Worm (Caenorhabditis elegans) whole organism, L1 larva: ENCODE measurements around the gene clec-182.

Experiments
- C34B4.2 ChIP-seq: sonication (generic microtip); optimal IDR thresholded peaks from 2 replicates; lab custom pipeline; 2017; ENCODE audit warnings: mild to moderate bottlenecking, missing genetic modification characterization, missing compliant biosample characterization
- ama-1 ChIP-seq: fragments of 150-350 bp; optimal IDR thresholded peaks from 2 replicates; lab custom pipeline; 2014
- blmp-1 ChIP-seq: fragments of 150-350 bp; optimal IDR thresholded peaks from 2 replicates; lab custom pipeline; 2014; ENCODE audit warnings: missing biosample characterization, missing genetic modification characterization
- ceh-63 ChIP-seq: fragments of 200-800 bp; sonication (Bioruptor generic); optimal IDR thresholded peaks from 2 replicates; lab custom pipeline; 2018; ENCODE audit warnings: mild to moderate bottlenecking, missing genetic modification characterization, missing compliant biosample characterization
- ceh-82 ChIP-seq, 3 experiments: fragments of 150-350 bp in 1 of 3; sonication (generic microtip) in 2 of 3; optimal IDR thresholded peaks; 2 replicates each; lab custom pipeline; 2014 to 2017; ENCODE audit warnings: missing biosample characterization in 3 of 3, missing genetic modification characterization in 3 of 3
- ceh-88 ChIP-seq: fragments of 200-800 bp; sonication (Bioruptor generic); IDR thresholded peaks from 2 replicates; pipeline ENCODE4 v1.3.6; 2022; ENCODE audit warnings: missing genetic modification characterization, missing compliant biosample characterization
- ceh-90 ChIP-seq: sonication (generic microtip); optimal IDR thresholded peaks from 2 replicates; lab custom pipeline; 2016; ENCODE audit warnings: missing genetic modification characterization, missing compliant biosample characterization
- efl-3 ChIP-seq: fragments of 200-800 bp; sonication (Bioruptor generic); optimal IDR thresholded peaks from 2 replicates; lab custom pipeline; 2018; ENCODE audit warnings: mild to moderate bottlenecking, missing genetic modification characterization, missing compliant biosample characterization
- elt-3 ChIP-seq, 6 experiments: fragments of 150-350 bp in 1 of 6; sonication (generic microtip); optimal IDR thresholded peaks; 2 replicates each; lab custom pipeline; 2017 to 2018; ENCODE audit warnings: missing biosample characterization in 6 of 6, missing genetic modification characterization in 6 of 6, inconsistent platforms in 1 of 6
- fkh-10 ChIP-seq: sonication (generic microtip); optimal IDR thresholded peaks from 2 replicates; lab custom pipeline; 2017; ENCODE audit warnings: missing biosample characterization, missing genetic modification reagents, missing genetic modification characterization
- fkh-4 ChIP-seq: sonication (generic microtip); optimal IDR thresholded peaks from 2 replicates; lab custom pipeline; 2016; ENCODE audit warnings: missing compliant biosample characterization, missing genetic modification characterization, borderline replicate concordance
- fos-1 ChIP-seq: fragments of 150-350 bp; optimal IDR thresholded peaks from 2 replicates; lab custom pipeline; 2014; ENCODE audit warnings: missing biosample characterization, missing genetic modification characterization
- grh-1 ChIP-seq: fragments of 200-800 bp; sonication (Bioruptor generic); IDR thresholded peaks from 2 replicates; pipeline ENCODE4 v1.3.6; 2022; ENCODE audit warnings: missing genetic modification reagents, missing genetic modification characterization, missing compliant biosample characterization
- hlh-17 ChIP-seq: fragments of 200-800 bp; sonication (Bioruptor generic); optimal IDR thresholded peaks from 2 replicates; lab custom pipeline; 2018; ENCODE audit warnings: missing genetic modification characterization, mild to moderate bottlenecking, missing compliant biosample characterization, moderate library complexity, borderline replicate concordance
- irx-1 ChIP-seq: sonication (generic microtip); optimal IDR thresholded peaks from 2 replicates; lab custom pipeline; 2016; ENCODE audit warnings: missing genetic modification characterization, missing compliant biosample characterization
- isw-1 ChIP-seq: fragments of 200-800 bp; sonication (Bioruptor generic); IDR thresholded peaks from 2 replicates; pipeline ENCODE4 v1.3.6; 2022; ENCODE audit warnings: missing genetic modification characterization, missing compliant biosample characterization
- jun-1 ChIP-seq: fragments of 150-350 bp; optimal IDR thresholded peaks from 2 replicates; lab custom pipeline; 2014; ENCODE audit warnings: missing biosample characterization, missing genetic modification reagents, missing genetic modification characterization
- lin-13 ChIP-seq: fragments of 150-350 bp; optimal IDR thresholded peaks from 2 replicates; lab custom pipeline; 2014; ENCODE audit warnings: missing biosample characterization, missing genetic modification reagents, missing genetic modification characterization
- lin-14 ChIP-seq: fragments of 200-800 bp; sonication (Bioruptor generic); optimal IDR thresholded peaks from 2 replicates; lab custom pipeline; 2018; ENCODE audit warnings: mild to moderate bottlenecking, missing genetic modification characterization, moderate library complexity, missing compliant biosample characterization
- lin-15B ChIP-seq: fragments of 150-350 bp; sonication (generic microtip); optimal IDR thresholded peaks from 3 replicates; lab custom pipeline; 2014; ENCODE audit warnings: missing biosample characterization, missing genetic modification characterization
- lin-35 ChIP-seq, 2 experiments: fragments of 150-350 bp; optimal IDR thresholded peaks; 2 replicates each; lab custom pipeline; 2014; ENCODE audit warnings: missing biosample characterization in 2 of 2, missing genetic modification characterization in 2 of 2, missing genetic modification reagents in 2 of 2
- lsy-2 ChIP-seq, 2 experiments: fragments of 150-350 bp; optimal IDR thresholded peaks; 2 replicates each; lab custom pipeline; 2014; ENCODE audit warnings: missing biosample characterization in 2 of 2, missing genetic modification characterization in 2 of 2
- mep-1 ChIP-seq: fragments of 150-350 bp; optimal IDR thresholded peaks from 2 replicates; lab custom pipeline; 2014; ENCODE audit warnings: missing biosample characterization, missing genetic modification characterization
- nhr-20 ChIP-seq: sonication (generic microtip); optimal IDR thresholded peaks from 2 replicates; lab custom pipeline; 2016; ENCODE audit warnings: mild to moderate bottlenecking, missing genetic modification characterization, missing compliant biosample characterization
- nhr-28 ChIP-seq: fragments of 150-350 bp; optimal IDR thresholded peaks from 2 replicates; lab custom pipeline; 2014; ENCODE audit warnings: missing biosample characterization, missing genetic modification characterization
- nhr-47 ChIP-seq: sonication (generic microtip); optimal IDR thresholded peaks from 2 replicates; lab custom pipeline; 2016; ENCODE audit warnings: mild to moderate bottlenecking, missing genetic modification characterization, moderate library complexity, missing compliant biosample characterization
- nhr-71 ChIP-seq: sonication (generic microtip); optimal IDR thresholded peaks from 2 replicates; lab custom pipeline; 2016; ENCODE audit warnings: mild to moderate bottlenecking, missing genetic modification characterization, moderate library complexity, missing compliant biosample characterization
- nhr-85 ChIP-seq: sonication (generic microtip); peaks from one replicate; lab custom pipeline; 2016; ENCODE audit warnings: missing genetic modification characterization, inconsistent platforms, missing compliant biosample characterization
- nhr-90 ChIP-seq: sonication (generic microtip); optimal IDR thresholded peaks from 2 replicates; lab custom pipeline; 2016; ENCODE audit warnings: mild to moderate bottlenecking, missing genetic modification characterization, missing compliant biosample characterization; ENCODE audit not compliant: poor library complexity
- pag-3 ChIP-seq: sonication (generic microtip); optimal IDR thresholded peaks from 2 replicates; lab custom pipeline; 2017; ENCODE audit warnings: missing genetic modification characterization, mild to moderate bottlenecking, missing compliant biosample characterization, antibody characterized with exemption, borderline replicate concordance; ENCODE audit not compliant: insufficient read depth
- snu-23 ChIP-seq: sonication (generic microtip); optimal IDR thresholded peaks from 2 replicates; lab custom pipeline; 2016; ENCODE audit warnings: missing genetic modification characterization, missing compliant biosample characterization
- unc-62 ChIP-seq: fragments of 150-350 bp; optimal IDR thresholded peaks from 2 replicates; lab custom pipeline; 2014; ENCODE audit warnings: missing biosample characterization, missing genetic modification reagents, missing genetic modification characterization
- unc-86 ChIP-seq: sonication (generic microtip); optimal IDR thresholded peaks from 2 replicates; lab custom pipeline; 2016; ENCODE audit warnings: missing genetic modification characterization, missing compliant biosample characterization
- unc-98 ChIP-seq: fragments of 200-800 bp; sonication (Bioruptor generic); IDR thresholded peaks from 2 replicates; pipeline ENCODE4 v1.3.6; 2022; ENCODE audit warnings: missing genetic modification characterization, missing compliant biosample characterization
- xbp-1 ChIP-seq: sonication (generic microtip); optimal IDR thresholded peaks from 2 replicates; lab custom pipeline; 2016; ENCODE audit warnings: missing genetic modification characterization, missing compliant biosample characterization
- zag-1 ChIP-seq: fragments of 150-350 bp; optimal IDR thresholded peaks from 2 replicates; lab custom pipeline; 2014; ENCODE audit warnings: missing biosample characterization, missing genetic modification characterization
- zip-4 ChIP-seq: fragments of 200-800 bp; sonication (Bioruptor generic); optimal IDR thresholded peaks from 2 replicates; lab custom pipeline; 2018; ENCODE audit warnings: mild to moderate bottlenecking, missing genetic modification characterization, moderate library complexity, missing compliant biosample characterization
- ztf-11 ChIP-seq, 2 experiments: sonication (generic microtip); optimal IDR thresholded peaks; 2 replicates each; lab custom pipeline; 2016 to 2017; ENCODE audit warnings: missing genetic modification characterization in 2 of 2, missing biosample characterization in 1 of 2, missing compliant biosample characterization in 1 of 2

The clec-182 gene

ce11 chrIV:8816029-8816428 lies 17.9 kb upstream of the clec-182 start, which contains the start of gene grsp-2:
grsp-2 (plus strand) TSS chrIV:8816329.
- TF ChIP-seq isw-1: no peak
- TF ChIP-seq irx-1 (tag; lab: Kevin White, UChicago): no peak
- TF ChIP-seq blmp-1 (tag; lab: Kevin White, UChicago): peak; percentile 11
- no peak for TF ChIP-seq nhr-47
- no peak for TF ChIP-seq unc-62
- no peak for TF ChIP-seq ceh-90 (tag; lab: Kevin White, UChicago)
- peak; percentile 2 for TF ChIP-seq snu-23 (GFP tag; lab: Kevin White, UChicago)
- TF ChIP-seq unc-98 (GFP tag; lab: Robert Waterston, UW): no peak
- no peak for TF ChIP-seq ceh-63 (GFP tag; lab: Kevin White, UChicago)
- no peak for TF ChIP-seq mep-1
- TF ChIP-seq fos-1 (tag; lab: Kevin White, UChicago): no peak
- no peak for TF ChIP-seq unc-86 (tag; lab: Kevin White, UChicago)
- no peak for TF ChIP-seq hlh-17 (GFP tag; lab: Kevin White, UChicago)
- TF ChIP-seq grh-1 (GFP tag; lab: Robert Waterston, UW): no peak
- TF ChIP-seq elt-3 (tag; optimal IDR thresholded peaks at IDR 0.05; lab: Kevin White, UChicago): peak in 1 of 6 experiments; percentile 1
- no peak for TF ChIP-seq ceh-88 (GFP tag; lab: Robert Waterston, UW)
- TF ChIP-seq efl-3 (GFP tag; lab: Kevin White, UChicago): no peak
- TF ChIP-seq ztf-11 (tag; optimal IDR thresholded peaks at IDR 0.05; lab: Kevin White, UChicago): no peak
- peak; percentile 71 for TF ChIP-seq nhr-85 (tag; lab: Kevin White, UChicago)
- no peak for TF ChIP-seq C34B4.2 (tag; lab: Kevin White, UChicago)
- TF ChIP-seq nhr-71 (tag; lab: Kevin White, UChicago): peak; percentile 5
- no peak for TF ChIP-seq nhr-28

- no peak for TF ChIP-seq fkh-4 (tag; lab: Kevin White, UChicago)
- TF ChIP-seq unc-62: no peak
- peak; percentile 59 for TF ChIP-seq nhr-20 (tag; lab: Kevin White, UChicago)
- TF ChIP-seq lsy-2 (tag; optimal IDR thresholded peaks at IDR 0.05; lab: Kevin White, UChicago): peak in 1 of 2 experiments; percentile 31
- peak in 1 of 2 experiments; percentile 18 for TF ChIP-seq lin-35 (GFP tag; optimal IDR thresholded peaks at IDR 0.05; lab: Kevin White, UChicago)
- TF ChIP-seq C34B4.2 (tag; lab: Kevin White, UChicago): no peak
- TF ChIP-seq zag-1 (tag; lab: Kevin White, UChicago): no peak
- no peak for TF ChIP-seq jun-1 (tag; lab: Kevin White, UChicago)
- no peak for TF ChIP-seq xbp-1 (tag; lab: Kevin White, UChicago)
- TF ChIP-seq zip-4 (GFP tag; lab: Kevin White, UChicago): no peak
- TF ChIP-seq nhr-85 (tag; lab: Kevin White, UChicago): peak; percentile 84
- peak in 4 of 6 experiments; percentile 17 to 84 (median 32) for TF ChIP-seq elt-3 (tag; optimal IDR thresholded peaks at IDR 0.05; lab: Kevin White, UChicago)
- TF ChIP-seq blmp-1 (tag; lab: Kevin White, UChicago): peak; percentile 63
- TF ChIP-seq ztf-11 (tag; optimal IDR thresholded peaks at IDR 0.05; lab: Kevin White, UChicago): no peak
- TF ChIP-seq nhr-71 (tag; lab: Kevin White, UChicago): peak; percentile 41
- peak; percentile 13 for TF ChIP-seq nhr-90 (tag; lab: Kevin White, UChicago)
- TF ChIP-seq lin-15B (tag; lab: Kevin White, UChicago): no peak
- no peak for TF ChIP-seq pag-3 (tag; lab: Kevin White, UChicago)
- no peak for TF ChIP-seq ceh-82 (tag; optimal IDR thresholded peaks at IDR 0.05; lab: Kevin White, UChicago)
- TF ChIP-seq lin-13 (GFP tag; lab: Kevin White, UChicago): no peak
- TF ChIP-seq ama-1 (lab: Kevin White, UChicago): no peak
- TF ChIP-seq snu-23 (GFP tag; lab: Kevin White, UChicago): peak; percentile 51
- TF ChIP-seq fkh-10 (GFP tag; lab: Kevin White, UChicago): no peak
- peak; percentile 64 for TF ChIP-seq lin-14 (GFP tag; lab: Kevin White, UChicago)
These were observed 17.0 kb upstream of the clec-182 start for ce11 chrIV:8815162-8815561.
